Worm (Caenorhabditis elegans) whole organism, L4/young adult: ENCODE results near the gene dsb-2.

Experiments
- W03F9.2 ChIP-seq: fragments of 150-350 bp; optimal IDR thresholded peaks from 2 replicates; lab custom pipeline; 2014; ENCODE audit warnings: missing biosample characterization, missing genetic modification characterization
- dao-5 ChIP-seq: sonication (generic microtip); optimal IDR thresholded peaks from 2 replicates; lab custom pipeline; 2016; ENCODE audit warnings: missing genotype, missing genetic modification characterization, moderate library complexity, missing compliant biosample characterization
- him-1 ChIP-seq: sonication (generic microtip); optimal IDR thresholded peaks from 2 replicates; lab custom pipeline; 2016; ENCODE audit warnings: missing genotype, missing genetic modification reagents, missing genetic modification characterization, missing compliant biosample characterization

- TF ChIP-seq him-1 (no peak), W03F9.2 (tag; lab: Kevin White, UChicago) (peak; percentile 69), dao-5 (tag; lab: Kevin White, UChicago) (no peak)
These were observed 27.3 kb upstream of the dsb-2 start, which contains the start of gene mes-2 for ce11 chrII:14383644-14384043.
